Worm (Caenorhabditis elegans) whole organism, late embryonic: ENCODE results near the gene C50C3.19.

Source experiments
- ahr-1 ChIP-seq: sonication (generic microtip); optimal IDR thresholded peaks from 2 replicates; lab custom pipeline; 2016; ENCODE audit warnings: missing genetic modification characterization, missing compliant biosample characterization
- gmeb-2 ChIP-seq: sonication (generic microtip); optimal IDR thresholded peaks from 2 replicates; lab custom pipeline; 2016; ENCODE audit warnings: missing genetic modification characterization, inconsistent platforms, missing compliant biosample characterization

DNA sequence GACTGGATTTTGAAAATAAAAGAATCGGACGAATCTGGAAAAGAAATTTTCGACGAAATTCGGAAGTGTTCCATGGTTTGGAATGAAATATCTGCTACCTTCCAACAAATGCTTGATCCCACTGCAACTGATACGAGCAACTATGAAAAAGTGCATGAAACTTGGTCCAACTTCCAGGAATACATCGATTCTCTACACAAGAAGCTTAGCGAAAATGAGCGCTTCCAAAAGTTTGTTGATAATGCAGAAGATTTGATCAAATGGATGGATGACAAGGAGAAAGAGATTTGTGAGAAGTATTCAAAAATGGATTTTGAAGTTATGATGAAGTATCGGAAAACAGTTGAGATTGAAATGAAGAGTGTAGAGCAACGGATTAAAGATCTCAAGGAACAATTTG lies 8.0 kb upstream of the C50C3.19 start:
- no peak for TF ChIP-seq gmeb-2
- no peak for TF ChIP-seq ahr-1
